Worm (Caenorhabditis elegans) whole organism, mixed stage, embryonic: ENCODE results near the gene nhr-51.

Source experiments
- ceh-39 ChIP-seq: fragments of 150-350 bp; optimal IDR thresholded peaks from 2 replicates; lab custom pipeline; 2014; ENCODE audit warnings: missing biosample characterization, missing genetic modification characterization
- ces-1 ChIP-seq: fragments of 150-350 bp; optimal IDR thresholded peaks from 2 replicates; lab custom pipeline; 2014; ENCODE audit warnings: missing biosample characterization, missing genetic modification reagents, missing genetic modification characterization
- lin-13 ChIP-seq: fragments of 150-350 bp; optimal IDR thresholded peaks from 2 replicates; lab custom pipeline; 2014; ENCODE audit warnings: missing biosample characterization, missing genetic modification characterization
- lsy-2 ChIP-seq: fragments of 150-350 bp; optimal IDR thresholded peaks from 2 replicates; lab custom pipeline; 2014; ENCODE audit warnings: missing biosample characterization, missing genetic modification characterization
- mab-5 ChIP-seq: fragments of 150-350 bp; optimal IDR thresholded peaks from 2 replicates; lab custom pipeline; 2014; ENCODE audit warnings: missing biosample characterization, missing genetic modification characterization
- mep-1 ChIP-seq: fragments of 150-350 bp; optimal IDR thresholded peaks from 2 replicates; lab custom pipeline; 2017; ENCODE audit warnings: missing biosample characterization, missing genetic modification reagents, missing genetic modification characterization, inconsistent platforms
- nhr-237 ChIP-seq: fragments of 150-350 bp; optimal IDR thresholded peaks from 2 replicates; lab custom pipeline; 2014; ENCODE audit warnings: missing biosample characterization, missing genetic modification characterization
- nhr-28 ChIP-seq: fragments of 150-350 bp; optimal IDR thresholded peaks from 2 replicates; lab custom pipeline; 2014; ENCODE audit warnings: missing biosample characterization, missing genetic modification characterization
- nhr-76 ChIP-seq: sonication (generic microtip); optimal IDR thresholded peaks from 2 replicates; lab custom pipeline; 2017; ENCODE audit warnings: missing biosample characterization, missing genetic modification characterization
- pha-4 ChIP-seq: fragments of 150-350 bp; optimal IDR thresholded peaks from 2 replicates; lab custom pipeline; 2018; ENCODE audit warnings: missing biosample characterization, missing genetic modification reagents, missing genetic modification characterization
- sem-2 ChIP-seq: fragments of 200-800 bp; sonication (Bioruptor generic); optimal IDR thresholded peaks from 2 replicates; lab custom pipeline; 2018; ENCODE audit warnings: mild to moderate bottlenecking, missing genetic modification characterization, missing compliant biosample characterization
- snpc-4 ChIP-seq: fragments of 150-350 bp; optimal IDR thresholded peaks from 2 replicates; lab custom pipeline; 2014; ENCODE audit warnings: missing biosample characterization, missing genetic modification characterization
- ztf-11 ChIP-seq: fragments of 150-350 bp; optimal IDR thresholded peaks from 2 replicates; lab custom pipeline; 2014; ENCODE audit warnings: missing biosample characterization, missing genetic modification characterization

DNA sequence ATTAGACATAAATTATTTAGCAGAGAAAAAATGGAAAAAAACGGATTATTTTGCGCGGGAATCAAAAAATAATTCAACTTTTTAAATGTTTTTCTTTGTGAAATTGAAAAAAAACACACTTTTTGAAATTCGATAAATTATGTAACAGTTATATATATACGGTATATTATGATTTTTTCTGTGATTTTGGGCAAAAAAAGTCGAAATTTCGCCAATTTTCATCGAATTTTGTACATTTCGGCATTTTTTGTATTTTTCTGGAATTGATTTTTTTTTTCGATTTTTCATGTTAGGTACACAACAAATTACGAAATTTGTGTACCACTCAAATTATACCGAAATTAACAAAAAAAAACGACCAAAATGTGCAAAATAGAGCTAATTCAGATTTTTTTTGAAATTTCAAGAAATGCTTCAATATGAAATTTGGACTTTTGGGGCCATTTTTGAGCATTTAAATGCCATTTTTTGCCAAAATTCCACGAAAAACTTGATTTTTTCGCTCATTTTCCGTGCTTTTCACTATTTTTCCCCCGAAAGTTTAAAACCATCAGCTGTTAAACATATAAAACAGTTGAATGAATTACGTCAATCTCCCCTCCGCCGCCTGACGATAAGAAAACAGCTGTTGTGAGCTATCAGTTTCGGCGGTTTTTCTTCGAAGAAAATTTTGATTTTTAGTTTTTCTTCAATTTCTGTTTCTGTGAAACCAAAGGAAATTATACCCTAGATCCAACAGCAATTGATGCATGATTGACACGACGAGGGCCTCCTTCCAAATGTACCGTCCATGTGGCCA is 15.3 kb upstream of the nhr-51 start:
- no peak for TF ChIP-seq snpc-4 (tag; lab: Kevin White, UChicago)
- no peak for TF ChIP-seq ces-1 (GFP tag; lab: Kevin White, UChicago)
- TF ChIP-seq nhr-76, result no peak
- TF ChIP-seq nhr-28 (tag; lab: Kevin White, UChicago), result no peak
- TF ChIP-seq ztf-11 (tag; lab: Kevin White, UChicago), result no peak
- no peak for TF ChIP-seq mep-1 (tag; lab: Kevin White, UChicago)
- TF ChIP-seq mab-5 (tag; lab: Kevin White, UChicago), result no peak
- TF ChIP-seq lsy-2, result no peak
- no peak for TF ChIP-seq sem-2
- TF ChIP-seq lin-13, result no peak
- no peak for TF ChIP-seq nhr-237 (tag; lab: Kevin White, UChicago)
- TF ChIP-seq pha-4 (tag; lab: Kevin White, UChicago), result no peak
- no peak for TF ChIP-seq ceh-39
